Worm (Caenorhabditis elegans) whole organism, young adult: ENCODE data around the gene C06A8.8.

ENCODE experiments used
- B0019.2 ChIP-seq: fragments of 200-800 bp; sonication (Bioruptor generic); conservative IDR thresholded peaks from 2 replicates; pipeline ENCODE4 v1.3.6; 2022; ENCODE audit warnings: missing genetic modification reagents, missing genetic modification characterization, missing compliant biosample characterization
- C17E4.6 ChIP-seq: fragments of 200-800 bp; sonication (Bioruptor generic); IDR thresholded peaks from 2 replicates; pipeline ENCODE4 v1.3.6; 2022; ENCODE audit warnings: missing genetic modification reagents, missing genetic modification characterization, missing compliant biosample characterization
- D2030.7 ChIP-seq: fragments of 200-800 bp; sonication (Bioruptor generic); IDR thresholded peaks from 2 replicates; pipeline ENCODE4 v1.3.6; 2022; ENCODE audit warnings: missing genetic modification reagents, missing genetic modification characterization, missing compliant biosample characterization
- F10E7.11 ChIP-seq: sonication (generic microtip); optimal IDR thresholded peaks from 2 replicates; lab custom pipeline; 2017; ENCODE audit warnings: mild to moderate bottlenecking, missing genetic modification characterization, moderate library complexity, missing compliant biosample characterization
- F23B12.7 ChIP-seq: sonication (generic microtip); optimal IDR thresholded peaks from 2 replicates; lab custom pipeline; 2017; ENCODE audit warnings: missing genetic modification characterization, mild to moderate bottlenecking, missing compliant biosample characterization, antibody characterized with exemption, moderate library complexity; ENCODE audit not compliant: insufficient read depth
- F33H1.4 ChIP-seq: fragments of 200-800 bp; sonication (Bioruptor generic); IDR thresholded peaks from 2 replicates; pipeline ENCODE4 v1.3.6; 2022; ENCODE audit warnings: missing genetic modification reagents, missing genetic modification characterization, missing compliant biosample characterization
- F37B4.10 ChIP-seq: fragments of 200-800 bp; sonication (Bioruptor generic); IDR thresholded peaks from 2 replicates; pipeline ENCODE4 v1.3.6; 2022; ENCODE audit warnings: missing genetic modification characterization, missing compliant biosample characterization
- F52B5.7 ChIP-seq: sonication (generic microtip); optimal IDR thresholded peaks from 2 replicates; lab custom pipeline; 2016; ENCODE audit warnings: mild to moderate bottlenecking, missing genetic modification characterization, missing compliant biosample characterization
- F55B11.4 ChIP-seq: sonication (generic microtip); optimal IDR thresholded peaks from 2 replicates; lab custom pipeline; 2016; ENCODE audit warnings: missing compliant biosample characterization, missing genetic modification characterization, borderline replicate concordance; ENCODE audit not compliant: insufficient read depth
- K12H6.12 ChIP-seq: fragments of 200-800 bp; sonication (Bioruptor generic); optimal IDR thresholded peaks from 2 replicates; lab custom pipeline; 2018; ENCODE audit warnings: mild to moderate bottlenecking, missing genetic modification characterization, missing compliant biosample characterization
- T07F8.4 ChIP-seq: sonication (generic microtip); optimal IDR thresholded peaks from 2 replicates; lab custom pipeline; 2016; ENCODE audit warnings: mild to moderate bottlenecking, missing genetic modification characterization, moderate library complexity, missing compliant biosample characterization
- Y53G8AR.9 ChIP-seq: fragments of 200-800 bp; sonication (Bioruptor generic); conservative IDR thresholded peaks from 2 replicates; pipeline ENCODE4 v1.3.6; 2022; ENCODE audit warnings: missing genetic modification reagents, missing genetic modification characterization, missing compliant biosample characterization
- Y56A3A.18 ChIP-seq: fragments of 200-800 bp; sonication (Bioruptor generic); IDR thresholded peaks from 2 replicates; pipeline ENCODE4 v1.3.6; 2022; ENCODE audit warnings: missing genetic modification reagents, missing genetic modification characterization, missing compliant biosample characterization
- ZK185.1 ChIP-seq: sonication (generic microtip); optimal IDR thresholded peaks from 2 replicates; lab custom pipeline; 2016; ENCODE audit warnings: mild to moderate bottlenecking, missing genetic modification characterization, missing compliant biosample characterization; ENCODE audit not compliant: poor library complexity, severe bottlenecking
- aptf-3 ChIP-seq: fragments of 200-800 bp; sonication (Bioruptor generic); IDR thresholded peaks from 2 replicates; pipeline ENCODE4 v1.3.6; 2022; ENCODE audit warnings: missing genetic modification characterization, missing compliant biosample characterization
- cebp-1 ChIP-seq, 2 experiments: fragments of 200-800 bp in 1 of 2; sonication (Bioruptor generic) in 1 of 2; sonication (generic microtip) in 1 of 2; IDR thresholded peaks in 1 of 2; optimal IDR thresholded peaks in 1 of 2; 2 replicates each; pipeline versions ENCODE4 v1.3.6 to Lab custom; 2017 to 2022; ENCODE audit warnings: missing compliant biosample characterization in 2 of 2, missing genetic modification characterization in 2 of 2, mild to moderate bottlenecking in 1 of 2, missing genetic modification reagents in 1 of 2, moderate library complexity in 1 of 2
- ceh-100 ChIP-seq: fragments of 200-800 bp; sonication (Bioruptor generic); IDR thresholded peaks from 2 replicates; pipeline ENCODE4 v1.3.6; 2022; ENCODE audit warnings: missing genetic modification reagents, missing genetic modification characterization, missing compliant biosample characterization
- ceh-58 ChIP-seq: fragments of 200-800 bp; sonication (Bioruptor generic); IDR thresholded peaks from 2 replicates; pipeline ENCODE4 v1.3.6; 2022; ENCODE audit warnings: missing genetic modification characterization, missing compliant biosample characterization
- ceh-91 ChIP-seq: fragments of 200-800 bp; sonication (Bioruptor generic); IDR thresholded peaks from 2 replicates; pipeline ENCODE4 v1.3.6; 2022; ENCODE audit warnings: missing genetic modification reagents, missing genetic modification characterization, missing compliant biosample characterization
- dox-1 ChIP-seq: fragments of 200-800 bp; sonication (Bioruptor generic); IDR thresholded peaks from 2 replicates; pipeline ENCODE4 v1.3.6; 2022; ENCODE audit warnings: missing genetic modification reagents, missing genetic modification characterization, missing compliant biosample characterization
- dpl-1 ChIP-seq: fragments of 150-350 bp; optimal IDR thresholded peaks from 2 replicates; lab custom pipeline; 2014; ENCODE audit warnings: missing biosample characterization, missing genetic modification reagents, missing genetic modification characterization
- efl-1 ChIP-seq: fragments of 150-350 bp; optimal IDR thresholded peaks from 2 replicates; lab custom pipeline; 2014; ENCODE audit warnings: missing biosample characterization, missing genetic modification reagents, missing genetic modification characterization
- ets-4 ChIP-seq: fragments of 200-800 bp; sonication (Bioruptor generic); optimal IDR thresholded peaks from 2 replicates; lab custom pipeline; 2018; ENCODE audit warnings: mild to moderate bottlenecking, missing genetic modification characterization, missing compliant biosample characterization
- gei-17 ChIP-seq: fragments of 200-800 bp; sonication (Bioruptor generic); optimal IDR thresholded peaks from 2 replicates; lab custom pipeline; 2018; ENCODE audit warnings: mild to moderate bottlenecking, missing genetic modification characterization, missing compliant biosample characterization
- hmg-1.2 ChIP-seq: fragments of 200-800 bp; sonication (Bioruptor generic); IDR thresholded peaks from 2 replicates; pipeline ENCODE4 v1.3.6; 2022; ENCODE audit warnings: missing genetic modification reagents, missing genetic modification characterization, missing compliant biosample characterization
- lag-1 ChIP-seq: fragments of 200-800 bp; sonication (Bioruptor generic); IDR thresholded peaks from 2 replicates; pipeline ENCODE4 v1.3.6; 2022; ENCODE audit warnings: missing genetic modification reagents, missing genetic modification characterization, missing compliant biosample characterization
- let-526 ChIP-seq: fragments of 200-800 bp; sonication (Bioruptor generic); IDR thresholded peaks from 2 replicates; pipeline ENCODE4 v1.3.6; 2022; ENCODE audit warnings: missing genetic modification reagents, missing genetic modification characterization, missing compliant biosample characterization
- lin-35 ChIP-seq, 3 experiments: fragments of 150-350 bp in 2 of 3; sonication (generic microtip) in 1 of 3; optimal IDR thresholded peaks; 2 replicates each; lab custom pipeline; 2014 to 2018; ENCODE audit warnings: missing biosample characterization in 3 of 3, missing genetic modification characterization in 3 of 3, missing genetic modification reagents in 3 of 3
- lin-54 ChIP-seq: fragments of 200-800 bp; sonication (Bioruptor generic); optimal IDR thresholded peaks from 2 replicates; lab custom pipeline; 2018; ENCODE audit warnings: mild to moderate bottlenecking, missing genetic modification characterization, missing compliant biosample characterization
- lsl-1 ChIP-seq: fragments of 200-800 bp; sonication (Bioruptor generic); optimal IDR thresholded peaks from 2 replicates; lab custom pipeline; 2018; ENCODE audit warnings: mild to moderate bottlenecking, missing genetic modification characterization, moderate library complexity, missing compliant biosample characterization
- madf-6 ChIP-seq: fragments of 200-800 bp; sonication (Bioruptor generic); IDR thresholded peaks from 2 replicates; pipeline ENCODE4 v1.3.6; 2022; ENCODE audit warnings: missing genetic modification reagents, missing genetic modification characterization, missing compliant biosample characterization
- madf-8 ChIP-seq: fragments of 200-800 bp; sonication (Bioruptor generic); conservative IDR thresholded peaks from 2 replicates; pipeline ENCODE4 v1.3.6; 2022; ENCODE audit warnings: missing genetic modification reagents, missing genetic modification characterization, missing compliant biosample characterization
- mcd-1 ChIP-seq: fragments of 200-800 bp; sonication (Bioruptor generic); IDR thresholded peaks from 2 replicates; pipeline ENCODE4 v1.3.6; 2022; ENCODE audit warnings: missing genetic modification reagents, missing genetic modification characterization, missing compliant biosample characterization
- mxl-1 ChIP-seq: sonication (generic microtip); optimal IDR thresholded peaks from 2 replicates; lab custom pipeline; 2016; ENCODE audit warnings: missing genetic modification characterization, missing compliant biosample characterization
- nhr-120 ChIP-seq: fragments of 200-800 bp; sonication (Bioruptor generic); IDR thresholded peaks from 2 replicates; pipeline ENCODE4 v1.3.6; 2022; ENCODE audit warnings: missing genetic modification characterization, missing compliant biosample characterization
- nhr-179 ChIP-seq: sonication (generic microtip); optimal IDR thresholded peaks from 2 replicates; lab custom pipeline; 2016; ENCODE audit warnings: mild to moderate bottlenecking, missing genetic modification characterization, missing compliant biosample characterization
- nhr-80 ChIP-seq: sonication (generic microtip); optimal IDR thresholded peaks from 2 replicates; lab custom pipeline; 2016; ENCODE audit warnings: missing genetic modification characterization, missing compliant biosample characterization
- rpc-1 ChIP-seq, 2 experiments: fragments of 150-350 bp in 1 of 2; sonication (generic microtip) in 1 of 2; optimal IDR thresholded peaks; 2 replicates each; lab custom pipeline; 2014 to 2018; ENCODE audit warnings: missing biosample characterization in 1 of 2, missing genetic modification characterization in 1 of 2, missing genetic modification reagents in 1 of 2, missing genotype in 1 of 2
- sdz-38 ChIP-seq: sonication (generic microtip); optimal IDR thresholded peaks from 2 replicates; lab custom pipeline; 2016; ENCODE audit warnings: missing genotype, missing genetic modification characterization, missing compliant biosample characterization
- sptf-2 ChIP-seq: fragments of 200-800 bp; sonication (Bioruptor generic); optimal IDR thresholded peaks from 2 replicates; lab custom pipeline; 2018; ENCODE audit warnings: mild to moderate bottlenecking, missing genetic modification characterization, missing compliant biosample characterization
- tbx-9 ChIP-seq: sonication (generic microtip); optimal IDR thresholded peaks from 2 replicates; lab custom pipeline; 2016; ENCODE audit warnings: borderline replicate concordance, missing genetic modification characterization, inconsistent platforms, missing compliant biosample characterization
- xnd-1 ChIP-seq: sonication (generic microtip); optimal IDR thresholded peaks from 2 replicates; lab custom pipeline; 2016; ENCODE audit warnings: missing genotype, missing genetic modification reagents, missing genetic modification characterization, missing compliant biosample characterization
- ztf-25 ChIP-seq: fragments of 200-800 bp; sonication (Bioruptor generic); IDR thresholded peaks from 2 replicates; pipeline ENCODE4 v1.3.6; 2022; ENCODE audit warnings: missing genetic modification reagents, missing genetic modification characterization, missing compliant biosample characterization

C06A8.8 gene

ce11 chrII:7781102-7781616 is 9.3 kb upstream of the C06A8.8 start, which contains the start of the genes snpc-1.1 and spdl-1:
snpc-1.1 (minus strand) TSS chrII:7781301.
spdl-1 (plus strand) TSS chrII:7781566.
- TF ChIP-seq F33H1.4 (GFP tag; lab: Robert Waterston, UW) (peak; percentile 31; the same call in 1 of the 2 replicates), dpl-1 (GFP tag; lab: Kevin White, UChicago) (peak; percentile 72), mxl-1 (no peak), ets-4 (no peak), K12H6.12 (tag; lab: Kevin White, UChicago) (no peak), F55B11.4 (tag; lab: Kevin White, UChicago) (no peak), tbx-9 (tag; lab: Kevin White, UChicago) (no peak), lsl-1 (GFP tag; lab: Kevin White, UChicago) (peak; percentile 29), lin-54 (GFP tag; lab: Kevin White, UChicago) (peak; percentile 33), F23B12.7 (tag; lab: Kevin White, UChicago) (peak; percentile 36), madf-6 (GFP tag; lab: Robert Waterston, UW) (peak; percentile 46; the same call in 1 of the 2 replicates), B0019.2 (no peak), mcd-1 (GFP tag; lab: Robert Waterston, UW) (peak; percentile 79), let-526 (GFP tag; lab: Robert Waterston, UW) (no peak), hmg-1.2 (GFP tag; lab: Robert Waterston, UW) (peak; percentile 21; the same call in 1 of the 2 replicates), T07F8.4 (tag; lab: Kevin White, UChicago) (no peak), C17E4.6 (GFP tag; lab: Robert Waterston, UW) (no peak), ZK185.1 (tag; lab: Kevin White, UChicago) (no peak), lin-35 (GFP tag; optimal IDR thresholded peaks at IDR 0.05; lab: Kevin White, UChicago) (peak in 1 of 3 experiments; percentile 53), efl-1 (peak; percentile 88), ceh-91 (GFP tag; lab: Robert Waterston, UW) (0 out of 2 replicates have a peak, but pooled peaks have one; percentile 30), Y53G8AR.9 (no peak), nhr-179 (tag; lab: Kevin White, UChicago) (no peak), ztf-25 (no peak), ceh-58 (GFP tag; lab: Robert Waterston, UW) (no peak), xnd-1 (tag; lab: Kevin White, UChicago) (peak; percentile 2), dox-1 (GFP tag; lab: Robert Waterston, UW) (peak; percentile 45; the same call in 1 of the 2 replicates), madf-8 (GFP tag; lab: Robert Waterston, UW) (0 out of 2 replicates have a peak, but pooled peaks have one; percentile 41), D2030.7 (GFP tag; lab: Robert Waterston, UW) (0 out of 2 replicates have a peak, but pooled peaks have one; percentile 21), sdz-38 (tag; lab: Kevin White, UChicago) (no peak), F52B5.7 (tag; lab: Kevin White, UChicago) (no peak), ceh-100 (GFP tag; lab: Robert Waterston, UW) (no peak)
- TF ChIP-seq, all 124 proteins: peak for 15

ce11 chrII:7778273-7778672 is 6.5 kb upstream of the C06A8.8 start:
- TF ChIP-seq gei-17 (no peak), Y56A3A.18 (GFP tag; lab: Robert Waterston, UW) (0 out of 2 replicates have a peak, but pooled peaks have one; percentile 51)

- no peak for TF ChIP-seq ztf-25
- TF ChIP-seq lag-1 (GFP tag; lab: Robert Waterston, UW) = no peak
- no peak for TF ChIP-seq F10E7.11
- TF ChIP-seq sptf-2 (GFP tag; lab: Kevin White, UChicago) = no peak
- TF ChIP-seq cebp-1 (GFP tag; IDR thresholded peaks at IDR 0.05; lab: Robert Waterston, UW) = no peak
- TF ChIP-seq cebp-1 (tag; optimal IDR thresholded peaks at IDR 0.05; lab: Kevin White, UChicago) = peak; percentile 22
- peak in 1 of 3 experiments; percentile 41 for TF ChIP-seq lin-35 (GFP tag; optimal IDR thresholded peaks at IDR 0.05; lab: Kevin White, UChicago)
- TF ChIP-seq rpc-1 (optimal IDR thresholded peaks at IDR 0.05; lab: Kevin White, UChicago) = no peak
- TF ChIP-seq rpc-1 (tag; optimal IDR thresholded peaks at IDR 0.05; lab: Kevin White, UChicago) = no peak
- TF ChIP-seq Y53G8AR.9 = no peak
- no peak for TF ChIP-seq madf-8 (GFP tag; lab: Robert Waterston, UW)
- TF ChIP-seq nhr-80 (tag; lab: Kevin White, UChicago) = peak; percentile 71
- TF ChIP-seq nhr-120 (GFP tag; lab: Robert Waterston, UW) = no peak
- TF ChIP-seq F37B4.10 (GFP tag; lab: Robert Waterston, UW) = no peak
- no peak for TF ChIP-seq aptf-3 (GFP tag; lab: Robert Waterston, UW)
- peak; percentile 26; the same call in 1 of the 2 replicates for TF ChIP-seq Y56A3A.18 (GFP tag; lab: Robert Waterston, UW)
These were observed 5.6 kb upstream of the C06A8.8 start, which contains the start of gene mthf-1 for ce11 chrII:7777320-7777978. mthf-1 (minus strand) TSS chrII:7777823.
